Worm (Caenorhabditis elegans) whole organism, early embryonic: Measurements from ENCODE around the gene Y53C12A.8.
A peak's percentile ranks its signal among the peaks of the same experiment; 100 is the strongest.

Source experiments
- B0310.2 ChIP-seq: sonication (generic microtip); optimal IDR thresholded peaks from 2 replicates; lab custom pipeline; 2016; ENCODE audit warnings: mild to moderate bottlenecking, missing genetic modification characterization, missing compliant biosample characterization
- F13C5.2 ChIP-seq: sonication (generic microtip); optimal IDR thresholded peaks from 2 replicates; lab custom pipeline; 2017; ENCODE audit warnings: mild to moderate bottlenecking, missing genetic modification characterization, inconsistent platforms, missing compliant biosample characterization
- aly-1 ChIP-seq: sonication (generic microtip); optimal IDR thresholded peaks from 2 replicates; lab custom pipeline; 2016; ENCODE audit warnings: missing genetic modification characterization, missing compliant biosample characterization
- ama-1 ChIP-seq: fragments of 150-350 bp; optimal IDR thresholded peaks from 2 replicates; lab custom pipeline; 2014
- ceh-13 ChIP-seq: fragments of 200-800 bp; sonication (Bioruptor generic); optimal IDR thresholded peaks from 2 replicates; lab custom pipeline; 2018; ENCODE audit warnings: mild to moderate bottlenecking, missing genetic modification characterization, missing compliant biosample characterization
- ceh-36 ChIP-seq: sonication (generic microtip); optimal IDR thresholded peaks from 2 replicates; lab custom pipeline; 2016; ENCODE audit warnings: missing genetic modification characterization, inconsistent platforms, missing compliant biosample characterization
- ets-7 ChIP-seq: sonication (generic microtip); optimal IDR thresholded peaks from 2 replicates; lab custom pipeline; 2016; ENCODE audit warnings: missing genotype, missing genetic modification characterization, missing compliant biosample characterization
- flt-1 ChIP-seq: fragments of 200-800 bp; sonication (Bioruptor generic); IDR thresholded peaks from 2 replicates; pipeline ENCODE4 v1.3.6; 2022; ENCODE audit warnings: missing genetic modification characterization, missing compliant biosample characterization
- hmbx-1 ChIP-seq: sonication (generic microtip); optimal IDR thresholded peaks from 2 replicates; lab custom pipeline; 2016; ENCODE audit warnings: mild to moderate bottlenecking, missing genetic modification characterization, missing compliant biosample characterization
- hmg-4 ChIP-seq: fragments of 200-800 bp; sonication (Bioruptor generic); optimal IDR thresholded peaks from 2 replicates; lab custom pipeline; 2018; ENCODE audit warnings: mild to moderate bottlenecking, missing genetic modification characterization, missing compliant biosample characterization
- hnd-1 ChIP-seq: sonication (generic microtip); optimal IDR thresholded peaks from 2 replicates; lab custom pipeline; 2016; ENCODE audit warnings: missing genetic modification characterization, missing compliant biosample characterization
- pes-1 ChIP-seq: fragments of 200-800 bp; sonication (Bioruptor generic); IDR thresholded peaks from 2 replicates; pipeline ENCODE4 v1.3.6; 2022; ENCODE audit warnings: missing genetic modification reagents, missing genetic modification characterization, missing compliant biosample characterization
- scrt-1 ChIP-seq: fragments of 200-800 bp; sonication (Bioruptor generic); IDR thresholded peaks from 2 replicates; pipeline ENCODE4 v1.3.6; 2022; ENCODE audit warnings: missing genetic modification characterization, missing compliant biosample characterization
- sea-1 ChIP-seq: fragments of 200-800 bp; sonication (Bioruptor generic); conservative IDR thresholded peaks from 2 replicates; pipeline ENCODE4 v1.3.6; 2022; ENCODE audit warnings: missing genetic modification characterization, missing compliant biosample characterization
- tbx-11 ChIP-seq: fragments of 200-800 bp; sonication (Bioruptor generic); IDR thresholded peaks from 2 replicates; pipeline ENCODE4 v1.3.6; 2022; ENCODE audit warnings: missing genetic modification characterization, missing compliant biosample characterization
- tbx-37 ChIP-seq: fragments of 200-800 bp; sonication (Bioruptor generic); conservative IDR thresholded peaks from 2 replicates; pipeline ENCODE4 v1.3.6; 2022; ENCODE audit warnings: missing genetic modification reagents, missing genetic modification characterization, missing compliant biosample characterization
- tra-4 ChIP-seq: sonication (generic microtip); optimal IDR thresholded peaks from 2 replicates; lab custom pipeline; 2017; ENCODE audit warnings: missing genetic modification characterization, missing compliant biosample characterization

Gene Y53C12A.8

DNA sequence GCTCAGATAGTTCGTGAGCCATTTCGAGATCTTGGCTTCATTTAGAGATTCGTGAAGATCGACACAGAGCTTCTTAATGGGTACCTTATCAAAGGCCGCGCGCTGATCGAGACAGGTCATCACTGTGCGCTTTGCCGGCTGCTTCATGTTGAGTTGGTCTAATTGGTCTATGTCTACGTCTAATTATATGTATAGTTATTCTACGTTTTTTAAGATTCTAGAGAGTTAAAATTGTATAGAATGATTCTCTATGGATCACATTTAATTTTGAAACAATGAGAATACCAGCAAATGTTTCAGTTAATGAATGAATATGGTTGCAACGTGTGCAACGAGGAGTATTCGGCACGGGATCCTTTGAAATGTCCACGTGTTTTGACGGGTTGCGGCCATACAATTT is 25.6 kb downstream of the Y53C12A.8 start, which contains the start of gene arc-1:
TSS of gene arc-1 (plus strand) at position 301 of the 400 bp plus-strand sequence.
- TF ChIP-seq sea-1 (no peak), aly-1 (no peak), tra-4 (no peak), F13C5.2 (tag; lab: Kevin White, UChicago) (no peak), tbx-11 (GFP tag; lab: Robert Waterston, UW) (no peak), pes-1 (GFP tag; lab: Robert Waterston, UW) (no peak), ets-7 (no peak)

DNA sequence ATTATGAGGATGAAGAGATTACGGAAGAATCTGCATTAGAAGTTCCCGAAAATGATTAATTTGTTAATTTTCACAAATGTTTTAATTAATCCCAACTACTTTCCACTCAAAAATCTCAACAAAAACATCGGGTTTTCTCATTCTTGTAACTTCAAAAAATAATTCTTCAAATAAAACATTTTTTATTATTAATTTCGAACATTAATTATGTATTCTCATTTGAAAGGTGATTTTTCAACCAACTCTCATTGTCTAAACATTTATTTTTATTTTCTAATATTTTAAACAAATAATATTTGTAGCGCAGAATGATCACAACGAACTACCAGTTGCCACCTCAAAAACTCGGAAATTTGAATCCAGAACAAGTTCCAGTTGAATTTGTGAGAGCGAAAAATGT is 29.0 kb downstream of the Y53C12A.8 start, which contains the start of gene ZK1320.7:
TSS of gene ZK1320.7 (plus strand) at position 301 of the 400 bp plus-strand sequence.
- TF ChIP-seq sea-1 (no peak), hmbx-1 (tag; lab: Kevin White, UChicago) (no peak), tbx-11 (GFP tag; lab: Robert Waterston, UW) (no peak), F13C5.2 (tag; lab: Kevin White, UChicago) (no peak), ama-1 (no peak), hnd-1 (tag; lab: Kevin White, UChicago) (no peak), pes-1 (GFP tag; lab: Robert Waterston, UW) (no peak), flt-1 (no peak), tbx-37 (GFP tag; lab: Robert Waterston, UW) (no peak), ceh-13 (GFP tag; lab: Kevin White, UChicago) (no peak), ceh-36 (tag; lab: Kevin White, UChicago) (no peak), tra-4 (no peak)

DNA sequence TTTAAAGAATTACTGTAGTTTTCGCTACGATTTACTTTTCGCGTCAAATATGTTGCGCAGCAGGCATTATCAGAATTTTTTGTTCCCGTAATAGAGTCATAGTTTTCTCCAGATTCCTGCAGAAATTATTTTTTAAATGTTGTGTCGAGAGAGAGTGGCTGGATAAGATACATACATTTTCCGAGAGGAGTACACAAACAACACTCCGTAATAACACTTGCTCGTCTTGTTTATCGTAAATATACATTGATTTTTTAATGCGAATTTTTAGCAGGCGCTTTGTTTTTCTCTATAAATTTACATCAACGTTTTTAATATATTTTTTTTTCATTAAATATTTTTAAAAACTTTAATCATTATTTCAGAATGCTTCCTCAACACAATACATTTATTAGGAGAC is 31.3 kb downstream of the Y53C12A.8 start, which contains the start of gene taf-8:
TSS of gene taf-8 (plus strand) at position 360 of the 400 bp plus-strand sequence.
- TF ChIP-seq aly-1 (no peak), F13C5.2 (tag; lab: Kevin White, UChicago) (peak; percentile 7)

DNA sequence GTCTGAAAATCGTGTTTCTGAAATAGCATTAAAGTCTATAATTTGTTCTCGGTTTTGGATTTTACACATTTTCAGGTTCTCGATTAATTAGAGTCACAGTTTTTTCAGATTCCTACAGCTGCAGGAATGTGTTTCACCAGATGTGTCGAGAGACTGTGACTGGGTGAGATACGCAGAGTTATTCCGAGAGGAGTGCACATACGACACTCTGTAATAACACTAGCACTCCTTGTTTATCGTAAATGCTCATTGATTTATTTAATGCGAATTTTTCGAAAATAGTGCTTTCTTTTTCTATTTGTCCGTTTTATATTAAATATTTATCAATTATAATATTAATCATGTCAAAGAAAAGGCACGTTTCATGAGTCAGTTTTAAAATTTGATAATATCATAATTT is 32.9 kb downstream of the Y53C12A.8 start, which contains the start of gene ZK1320.11:
TSS of gene ZK1320.11 (plus strand) at position 243 of the 400 bp plus-strand sequence.
- TF ChIP-seq tra-4: no peak
- TF ChIP-seq ama-1: no peak
- TF ChIP-seq scrt-1: no peak
- TF ChIP-seq ceh-13 (GFP tag; lab: Kevin White, UChicago): no peak
- no peak for TF ChIP-seq sea-1

DNA sequence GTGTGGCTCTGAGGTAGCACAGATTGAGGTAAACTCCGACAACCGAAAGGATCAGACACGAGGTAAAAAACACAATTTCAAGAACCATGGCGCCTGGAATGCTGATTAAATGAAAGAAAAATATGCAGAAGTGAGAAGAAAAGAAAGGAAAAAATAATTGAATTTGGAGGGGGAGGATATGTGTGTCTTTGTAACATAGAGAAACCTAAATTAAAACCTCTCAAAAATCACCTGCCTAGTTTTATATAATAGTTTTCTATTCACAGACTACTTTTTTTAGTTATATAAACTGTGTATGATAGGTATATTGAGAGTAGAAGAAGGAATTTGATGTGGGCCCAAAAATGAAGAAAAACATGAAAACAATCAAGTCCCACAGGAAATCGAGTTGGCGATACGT is 34.7 kb downstream of the Y53C12A.8 start, which contains the start of gene ZK1320.5:
TSS of gene ZK1320.5 (minus strand) at position 101 of the 400 bp plus-strand sequence.
- no peak for TF ChIP-seq hnd-1 (tag; lab: Kevin White, UChicago)
- no peak for TF ChIP-seq scrt-1
- no peak for TF ChIP-seq ceh-36 (tag; lab: Kevin White, UChicago)
- no peak for TF ChIP-seq B0310.2 (tag; lab: Kevin White, UChicago)
- no peak for TF ChIP-seq ets-7
- TF ChIP-seq hmbx-1 (tag; lab: Kevin White, UChicago): no peak
- no peak for TF ChIP-seq aly-1
- TF ChIP-seq F13C5.2 (tag; lab: Kevin White, UChicago): no peak
- no peak for TF ChIP-seq tbx-11 (GFP tag; lab: Robert Waterston, UW)
- no peak for TF ChIP-seq pes-1 (GFP tag; lab: Robert Waterston, UW)
- TF ChIP-seq tbx-37 (GFP tag; lab: Robert Waterston, UW): no peak
- no peak for TF ChIP-seq hmg-4 (GFP tag; lab: Kevin White, UChicago)
- no peak for TF ChIP-seq sea-1
- TF ChIP-seq tra-4: no peak
- no peak for TF ChIP-seq ceh-13 (GFP tag; lab: Kevin White, UChicago)
- TF ChIP-seq flt-1: no peak
- TF ChIP-seq ama-1: no peak

DNA sequence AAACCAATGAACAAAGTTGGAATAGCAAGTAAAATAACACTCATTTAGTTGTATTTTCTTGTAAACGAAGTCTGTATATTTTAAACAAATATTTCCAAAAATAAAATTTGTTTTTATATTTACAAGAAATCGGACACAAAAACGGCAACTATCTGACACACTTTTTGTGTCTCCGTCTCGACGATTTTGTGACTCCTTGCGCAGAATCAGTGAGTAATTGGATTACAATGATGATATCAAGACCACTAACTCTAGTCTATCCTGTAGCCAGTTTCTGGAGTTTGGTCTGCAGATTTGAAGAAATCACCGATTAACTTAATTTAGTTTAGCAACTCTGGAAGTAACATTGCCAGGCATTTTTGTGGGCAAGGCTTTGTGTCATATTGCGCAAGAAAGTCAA is 37.5 kb downstream of the Y53C12A.8 start, which contains the start of gene cyp-13A10:
TSS of gene cyp-13A10 (minus strand) at position 88 of the 400 bp plus-strand sequence.
- TF ChIP-seq scrt-1: no peak
- TF ChIP-seq pes-1 (GFP tag; lab: Robert Waterston, UW): no peak
- TF ChIP-seq tbx-11 (GFP tag; lab: Robert Waterston, UW): no peak
- no peak for TF ChIP-seq flt-1
- no peak for TF ChIP-seq ceh-13 (GFP tag; lab: Kevin White, UChicago)
- TF ChIP-seq sea-1: no peak
- no peak for TF ChIP-seq ceh-36 (tag; lab: Kevin White, UChicago)
- no peak for TF ChIP-seq F13C5.2 (tag; lab: Kevin White, UChicago)
- TF ChIP-seq ama-1: no peak
- TF ChIP-seq tra-4: no peak
- no peak for TF ChIP-seq tbx-37 (GFP tag; lab: Robert Waterston, UW)
- TF ChIP-seq hmg-4 (GFP tag; lab: Kevin White, UChicago): no peak
- no peak for TF ChIP-seq ets-7
- TF ChIP-seq B0310.2 (tag; lab: Kevin White, UChicago): no peak
- TF ChIP-seq hmbx-1 (tag; lab: Kevin White, UChicago): no peak
- no peak for TF ChIP-seq hnd-1 (tag; lab: Kevin White, UChicago)
- TF ChIP-seq aly-1: no peak

DNA sequence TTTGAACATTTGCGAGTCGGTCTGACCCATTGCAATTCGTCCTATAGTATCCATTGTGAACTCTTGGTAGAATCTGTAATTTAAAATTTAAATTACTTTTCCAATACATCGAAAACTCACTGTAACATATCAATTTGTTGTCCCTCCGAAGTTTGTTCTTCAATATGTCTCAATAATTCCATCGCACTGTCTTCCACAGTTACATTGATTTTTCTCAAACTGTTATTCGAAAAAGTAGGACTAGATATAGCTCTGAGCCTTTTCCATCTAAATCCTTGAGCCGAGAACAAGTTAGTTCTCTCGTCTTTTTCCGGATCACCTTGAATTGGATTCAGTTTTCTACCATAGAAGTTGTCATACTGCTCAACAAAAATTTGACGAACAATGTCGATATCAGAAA is 38.1 kb downstream of the Y53C12A.8 start:
- TF ChIP-seq sea-1 (no peak), flt-1 (no peak), tbx-11 (GFP tag; lab: Robert Waterston, UW) (no peak), hmg-4 (GFP tag; lab: Kevin White, UChicago) (no peak), pes-1 (GFP tag; lab: Robert Waterston, UW) (no peak), scrt-1 (no peak), ets-7 (no peak), tra-4 (no peak), B0310.2 (tag; lab: Kevin White, UChicago) (no peak), ama-1 (no peak), ceh-36 (tag; lab: Kevin White, UChicago) (no peak)

DNA sequence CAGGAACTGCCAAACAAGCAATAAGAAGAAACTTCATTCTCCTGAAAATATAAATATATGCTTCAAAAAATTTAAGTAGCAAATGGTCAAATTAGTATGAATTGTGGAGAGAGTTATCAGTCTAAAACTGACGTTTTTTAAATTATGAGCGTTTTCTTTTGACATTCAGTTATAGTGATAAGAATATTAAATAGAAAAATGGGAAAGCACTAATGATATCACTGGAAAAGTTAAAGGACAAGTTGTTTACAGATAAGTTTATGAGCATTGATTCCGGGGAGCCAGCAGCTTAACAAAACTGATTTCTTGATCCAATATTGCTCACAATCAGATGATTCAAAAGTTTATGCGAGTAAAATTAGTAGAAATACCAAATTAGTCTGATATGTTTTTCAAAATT is 39.9 kb downstream of the Y53C12A.8 start, which contains the start of gene ZK1320.3:
TSS of gene ZK1320.3 (minus strand) at position 41 of the 400 bp plus-strand sequence.
- TF ChIP-seq aly-1: no peak
- no peak for TF ChIP-seq ets-7
- TF ChIP-seq sea-1: no peak
- TF ChIP-seq hmbx-1 (tag; lab: Kevin White, UChicago): no peak
- no peak for TF ChIP-seq hmg-4 (GFP tag; lab: Kevin White, UChicago)
- TF ChIP-seq tbx-11 (GFP tag; lab: Robert Waterston, UW): no peak
- TF ChIP-seq flt-1: no peak
- no peak for TF ChIP-seq ceh-13 (GFP tag; lab: Kevin White, UChicago)
- no peak for TF ChIP-seq F13C5.2 (tag; lab: Kevin White, UChicago)
- no peak for TF ChIP-seq B0310.2 (tag; lab: Kevin White, UChicago)
- TF ChIP-seq ceh-36 (tag; lab: Kevin White, UChicago): no peak
- no peak for TF ChIP-seq ama-1
- TF ChIP-seq tbx-37 (GFP tag; lab: Robert Waterston, UW): no peak
- TF ChIP-seq tra-4: no peak
- TF ChIP-seq hnd-1 (tag; lab: Kevin White, UChicago): no peak
- no peak for TF ChIP-seq scrt-1
- TF ChIP-seq pes-1 (GFP tag; lab: Robert Waterston, UW): no peak
